Fruit fly (Drosophila melanogaster): ENCODE results near the gene Ras64B.

The Ras64B gene

dm6 chr3L:4096546-4096945 is 42.3 kb upstream of the Ras64B start:
- TF ChIP-seq tll (GFP tag; optimal IDR thresholded peaks at IDR 0.05) (no peak), pros (GFP tag; optimal IDR thresholded peaks at IDR 0.05) (peak; percentile 55), Asciz (GFP tag; optimal IDR thresholded peaks at IDR 0.05) (no peak), schlank (tag; optimal IDR thresholded peaks at IDR 0.05) (no peak), CG2199 (GFP tag; IDR thresholded peaks at IDR 0.05) (0 out of 3 replicates have a peak, but pooled peaks have one; percentile 59), z (GFP tag; IDR thresholded peaks at IDR 0.05) (peak; percentile 71; the same call in 1 of the 3 replicates), crp (GFP tag; optimal IDR thresholded peaks at IDR 0.05) (no peak), trem (tag; optimal IDR thresholded peaks at IDR 0.05) (no peak), CG8290 (GFP tag; optimal IDR thresholded peaks at IDR 0.05) (no peak), CG8290 (tag; optimal IDR thresholded peaks at IDR 0.05) (peak in 1 of 2 experiments; percentile 11), crol (GFP tag; IDR thresholded peaks at IDR 0.05) (peak; percentile 95), Usf (GFP tag; optimal IDR thresholded peaks at IDR 0.05) (no peak), CG10543 (GFP tag; optimal IDR thresholded peaks at IDR 0.05) (peak; percentile 19), ci (GFP tag; IDR thresholded peaks at IDR 0.05) (peak; percentile 39; the same call in 1 of the 3 replicates), sd (tag; optimal IDR thresholded peaks at IDR 0.05) (peak; percentile 28), ems (GFP tag; optimal IDR thresholded peaks at IDR 0.05) (no peak), CG13894 (tag; optimal IDR thresholded peaks at IDR 0.05) (no peak), vvl (GFP tag; IDR thresholded peaks at IDR 0.05) (peak; percentile 47; the same call in 1 of the 2 replicates), her (GFP tag; optimal IDR thresholded peaks at IDR 0.05) (no peak), CG5180 (GFP tag; optimal IDR thresholded peaks at IDR 0.05) (peak; percentile 96), lab (GFP tag; optimal IDR thresholded peaks at IDR 0.05) (no peak), Mad (GFP tag; optimal IDR thresholded peaks at IDR 0.05) (no peak), CG12769 (tag; optimal IDR thresholded peaks at IDR 0.05) (peak; percentile 53), chinmo (GFP tag; IDR thresholded peaks at IDR 0.05; ENCODE audit: partially characterized antibody) (0 out of 4 replicates have a peak, but pooled peaks have one; percentile 47), twi (tag; optimal IDR thresholded peaks at IDR 0.05) (peak; percentile 8), Pdp1 (GFP tag; optimal IDR thresholded peaks at IDR 0.05) (peak in 1 of 2 experiments; percentile 31), sens (GFP tag) (peak; percentile 27), dmrt99B (tag; optimal IDR thresholded peaks at IDR 0.05) (no peak), cwo (GFP tag; optimal IDR thresholded peaks at IDR 0.05) (peak; percentile 31), Side (GFP tag; optimal IDR thresholded peaks at IDR 0.05) (no peak), CG43689 (GFP tag; IDR thresholded peaks at IDR 0.05) (no peak), Med (GFP tag) (peak; percentile 80), kni (GFP tag; optimal IDR thresholded peaks at IDR 0.05) (peak; percentile 50), abd-A (tag; optimal IDR thresholded peaks at IDR 0.05) (peak; percentile 12)

dm6 chr3L:4099194-4099593 is 39.7 kb upstream of the Ras64B start:
- peak; percentile 73 for TF ChIP-seq sug (tag; optimal IDR thresholded peaks at IDR 0.05)
- TF ChIP-seq CG15601 (tag; optimal IDR thresholded peaks at IDR 0.05), result peak; percentile 3
- TF ChIP-seq Hr3 (GFP tag; optimal IDR thresholded peaks at IDR 0.05), result no peak
- peak in 1 of 2 experiments; percentile 72 for TF ChIP-seq Eip74EF (GFP tag; optimal IDR thresholded peaks at IDR 0.05)
- peak in 1 of 2 experiments; percentile 37 for TF ChIP-seq Pdp1 (GFP tag; optimal IDR thresholded peaks at IDR 0.05)
- no peak for TF ChIP-seq CG2678 (tag; optimal IDR thresholded peaks at IDR 0.05)
- peak; percentile 29; the same call in 1 of the 2 replicates for TF ChIP-seq GATAe (GFP tag; conservative IDR thresholded peaks at IDR 0.05)
- TF ChIP-seq exex (tag; optimal IDR thresholded peaks at IDR 0.05), result peak; percentile 95
- peak; percentile 21 for TF ChIP-seq Med (GFP tag)
- no peak for TF ChIP-seq her (GFP tag; optimal IDR thresholded peaks at IDR 0.05)
- no peak for TF ChIP-seq E2f2 (GFP tag; IDR thresholded peaks at IDR 0.05)
- TF ChIP-seq CG8290 (GFP tag; optimal IDR thresholded peaks at IDR 0.05), result no peak
- peak in 1 of 2 experiments; percentile 28 for TF ChIP-seq CG8290 (tag; optimal IDR thresholded peaks at IDR 0.05)
- TF ChIP-seq Hr78 (GFP tag; optimal IDR thresholded peaks at IDR 0.05), result no peak
- TF ChIP-seq mirr (GFP tag; optimal IDR thresholded peaks at IDR 0.05), result peak; percentile 96
- peak; percentile 14 for TF ChIP-seq caup (GFP tag; optimal IDR thresholded peaks at IDR 0.05; ENCODE audit: severe bottlenecking)
- TF ChIP-seq CG17829 (tag; optimal IDR thresholded peaks at IDR 0.05), result no peak
- peak; percentile 71 for TF ChIP-seq kni (GFP tag; optimal IDR thresholded peaks at IDR 0.05)
- TF ChIP-seq cwo (GFP tag; optimal IDR thresholded peaks at IDR 0.05), result peak; percentile 52
- TF ChIP-seq luna (GFP tag; optimal IDR thresholded peaks at IDR 0.05), result no peak
- TF ChIP-seq CG5180 (GFP tag; optimal IDR thresholded peaks at IDR 0.05), result peak; percentile 20
- peak; percentile 1 for TF ChIP-seq sd (tag; optimal IDR thresholded peaks at IDR 0.05)
- TF ChIP-seq grn (GFP tag; optimal IDR thresholded peaks at IDR 0.05), result peak; percentile 32
- peak; percentile 5 for TF ChIP-seq lab (GFP tag; optimal IDR thresholded peaks at IDR 0.05)

Data from whole organism, embryonic.